Worm (Caenorhabditis elegans) whole organism, midembryonic: Measurements from ENCODE around the gene srz-100.

Experiments
- T22C8.4 ChIP-seq: fragments of 200-800 bp; sonication (Bioruptor generic); IDR thresholded peaks from 2 replicates; pipeline ENCODE4 v1.3.6; 2022; ENCODE audit warnings: missing genetic modification characterization, missing compliant biosample characterization
- cog-1 ChIP-seq: sonication (generic microtip); optimal IDR thresholded peaks from 2 replicates; lab custom pipeline; 2016; ENCODE audit warnings: missing genetic modification characterization, missing compliant biosample characterization
- flt-1 ChIP-seq: fragments of 200-800 bp; sonication (Bioruptor generic); IDR thresholded peaks from 2 replicates; pipeline ENCODE4 v1.3.6; 2022; ENCODE audit warnings: missing genetic modification characterization, missing compliant biosample characterization
- klf-2 ChIP-seq: fragments of 200-800 bp; sonication (Bioruptor generic); conservative IDR thresholded peaks from 2 replicates; pipeline ENCODE4 v1.3.6; 2022; ENCODE audit warnings: missing genetic modification reagents, missing genetic modification characterization, missing compliant biosample characterization
- med-1 ChIP-seq: sonication (generic microtip); optimal IDR thresholded peaks from 2 replicates; lab custom pipeline; 2017; ENCODE audit warnings: missing genetic modification characterization, mild to moderate bottlenecking, missing compliant biosample characterization, antibody characterized with exemption, missing genetic modification reagents; ENCODE audit not compliant: insufficient read depth
- tab-1 ChIP-seq: fragments of 200-800 bp; sonication (Bioruptor generic); IDR thresholded peaks from 2 replicates; pipeline ENCODE4 v1.3.6; 2022; ENCODE audit warnings: missing genetic modification characterization, missing compliant biosample characterization
- ztf-23 ChIP-seq: fragments of 200-800 bp; sonication (Bioruptor generic); IDR thresholded peaks from 2 replicates; pipeline ENCODE4 v1.3.6; 2022; ENCODE audit warnings: missing genetic modification reagents, missing genetic modification characterization, missing compliant biosample characterization
- ztf-29 ChIP-seq: fragments of 200-800 bp; sonication (Bioruptor generic); IDR thresholded peaks from 2 replicates; pipeline ENCODE4 v1.3.6; 2022; ENCODE audit warnings: missing genetic modification reagents, missing genetic modification characterization, missing compliant biosample characterization

DNA sequence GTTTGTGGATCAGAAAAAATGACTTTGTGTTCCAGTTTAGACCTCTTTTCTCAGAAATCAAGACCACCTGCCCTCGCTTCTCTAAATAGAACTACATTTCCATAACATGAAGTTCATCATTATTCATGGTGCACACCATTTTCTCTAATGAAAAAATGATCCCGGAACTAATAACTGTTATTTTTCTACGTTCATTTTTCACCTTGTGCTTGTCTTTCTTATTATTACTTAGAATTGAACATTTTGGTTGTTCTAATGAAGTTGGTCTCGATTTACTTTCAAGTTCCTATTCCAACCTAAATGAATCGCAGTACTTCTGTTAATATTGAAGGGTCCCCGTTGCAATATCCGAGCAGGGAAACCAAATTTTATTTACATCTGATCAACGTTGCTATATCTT lies 48.8 kb upstream of the srz-100 start, which contains the start of gene srw-36:
- TF ChIP-seq cog-1 (no peak), ztf-23 (GFP tag; lab: Robert Waterston, UW) (no peak), ztf-29 (GFP tag; lab: Robert Waterston, UW) (no peak), T22C8.4 (GFP tag; lab: Robert Waterston, UW) (no peak), klf-2 (GFP tag; lab: Robert Waterston, UW) (no peak), flt-1 (GFP tag; lab: Robert Waterston, UW) (no peak), med-1 (GFP tag; lab: Kevin White, UChicago) (no peak), tab-1 (GFP tag; lab: Robert Waterston, UW) (no peak)
